Fruit fly (Drosophila melanogaster) whole organism, embryonic: ENCODE data around the gene Ppt1.

Experiments
- Aef1 ChIP-seq: fragments of 200-800 bp; sonication (Bioruptor generic); IDR thresholded peaks from 3 replicates; pipeline ENCODE4 v1.3.6; 2022; ENCODE audit warnings: missing biosample characterization, missing genetic modification characterization
- Bdp1 ChIP-seq: fragments of 200-800 bp; sonication (Bioruptor generic); optimal IDR thresholded peaks from 3 replicates; lab custom pipeline; 2016; ENCODE audit warnings: missing biosample characterization, missing genetic modification characterization
- C15 ChIP-seq: fragments of 200-800 bp; sonication (Bioruptor generic); IDR thresholded peaks from 3 replicates; pipeline ENCODE4 v1.3.6; 2022; ENCODE audit warnings: missing biosample characterization, missing genetic modification characterization
- CG1024 ChIP-seq: fragments of 200-800 bp; sonication (Bioruptor generic); IDR thresholded peaks from 2 replicates; pipeline ENCODE4 v1.3.6; 2022; ENCODE audit warnings: missing biosample characterization, missing genetic modification characterization
- CG10321 ChIP-seq: fragments of 200-800 bp; sonication (Bioruptor generic); IDR thresholded peaks from 2 replicates; pipeline ENCODE4 v1.3.6; 2022; ENCODE audit warnings: missing biosample characterization, missing genetic modification characterization
- CG10431 ChIP-seq: fragments of 200-800 bp; sonication (Bioruptor generic); optimal IDR thresholded peaks from 3 replicates; lab custom pipeline; 2018; ENCODE audit warnings: missing biosample characterization, mild to moderate bottlenecking, missing genetic modification characterization
- CG11085 ChIP-seq: fragments of 200-800 bp; sonication (Bioruptor generic); IDR thresholded peaks from 2 replicates; pipeline ENCODE4 v1.3.6; 2022; ENCODE audit warnings: missing biosample characterization, missing genetic modification characterization
- CG11093 ChIP-seq: fragments of 200-800 bp; sonication (Bioruptor generic); IDR thresholded peaks from 3 replicates; pipeline ENCODE4 v1.3.6; 2022; ENCODE audit warnings: missing biosample characterization, missing genetic modification characterization
- CG11247 ChIP-seq: fragments of 200-800 bp; sonication (Bioruptor generic); IDR thresholded peaks from 2 replicates; pipeline ENCODE4 v1.3.6; 2022; ENCODE audit warnings: missing biosample characterization, missing genetic modification characterization
- CG11456 ChIP-seq: fragments of 200-800 bp; sonication (Bioruptor generic); IDR thresholded peaks from 3 replicates; pipeline ENCODE4 v1.3.6; 2022; ENCODE audit warnings: missing biosample characterization, missing genetic modification characterization
- CG11560 ChIP-seq: fragments of 200-800 bp; sonication (Bioruptor generic); IDR thresholded peaks from 3 replicates; pipeline ENCODE4 v1.3.6; 2022; ENCODE audit warnings: missing biosample characterization, missing genetic modification characterization
- CG13123 ChIP-seq: fragments of 200-800 bp; sonication (Bioruptor generic); optimal IDR thresholded peaks from 2 replicates; lab custom pipeline; 2016; ENCODE audit warnings: missing biosample characterization, missing genetic modification characterization
- CG14710 ChIP-seq: fragments of 200-800 bp; sonication (Bioruptor generic); optimal IDR thresholded peaks from 3 replicates; lab custom pipeline; 2019; ENCODE audit warnings: missing biosample characterization, mild to moderate bottlenecking, missing genetic modification characterization, moderate library complexity
- CG14860 ChIP-seq: fragments of 200-800 bp; sonication (Bioruptor generic); IDR thresholded peaks from 3 replicates; pipeline ENCODE4 v1.3.6; 2022; ENCODE audit warnings: missing biosample characterization, missing genetic modification characterization; ENCODE audit not compliant: partially characterized antibody
- CG15479 ChIP-seq: fragments of 200-800 bp; sonication (Bioruptor generic); optimal IDR thresholded peaks from 3 replicates; lab custom pipeline; 2019; ENCODE audit warnings: missing biosample characterization, mild to moderate bottlenecking, missing genetic modification characterization, moderate library complexity
- CG15601 ChIP-seq: fragments of 200-800 bp; sonication (Bioruptor generic); optimal IDR thresholded peaks from 3 replicates; lab custom pipeline; 2019; ENCODE audit warnings: missing biosample characterization, mild to moderate bottlenecking, missing genetic modification characterization, moderate library complexity
- CG1832 ChIP-seq: fragments of 200-800 bp; sonication (Bioruptor generic); optimal IDR thresholded peaks from 2 replicates; lab custom pipeline; 2017; ENCODE audit warnings: missing biosample characterization, mild to moderate bottlenecking, missing genetic modification characterization, inconsistent platforms
- CG18764 ChIP-seq: fragments of 200-800 bp; sonication (Bioruptor generic); optimal IDR thresholded peaks from 3 replicates; lab custom pipeline; 2016; ENCODE audit warnings: missing biosample characterization, missing genetic modification characterization
- CG2202 ChIP-seq: fragments of 200-800 bp; sonication (Bioruptor generic); optimal IDR thresholded peaks from 2 replicates; lab custom pipeline; 2018; ENCODE audit warnings: missing biosample characterization, mild to moderate bottlenecking, missing genetic modification characterization
- CG32767 ChIP-seq: fragments of 200-800 bp; sonication (Bioruptor generic); IDR thresholded peaks from 2 replicates; pipeline ENCODE4 v1.3.6; 2022; ENCODE audit warnings: missing biosample characterization, missing genetic modification characterization
- CG5180 ChIP-seq: fragments of 200-800 bp; sonication (Bioruptor generic); optimal IDR thresholded peaks from 3 replicates; lab custom pipeline; 2017; ENCODE audit warnings: missing biosample characterization, missing genetic modification characterization, mild to moderate bottlenecking, moderate library complexity, missing genetic modification reagents
- CG9817 ChIP-seq: fragments of 200-800 bp; sonication (Bioruptor generic); optimal IDR thresholded peaks from 2 replicates; lab custom pipeline; 2018; ENCODE audit warnings: missing biosample characterization, mild to moderate bottlenecking, missing genetic modification characterization, moderate library complexity
- HLHmδ ChIP-seq: fragments of 200-800 bp; sonication (Bioruptor generic); optimal IDR thresholded peaks from 2 replicates; lab custom pipeline; 2018; ENCODE audit warnings: missing biosample characterization, mild to moderate bottlenecking, missing genetic modification characterization, moderate library complexity
- Lhr ChIP-seq: fragments of 200-800 bp; sonication (Bioruptor generic); optimal IDR thresholded peaks from 3 replicates; lab custom pipeline; 2017; ENCODE audit warnings: mild to moderate bottlenecking, missing biosample characterization, missing genetic modification reagents, missing genetic modification characterization
- Side ChIP-seq: fragments of 200-800 bp; sonication (Bioruptor generic); optimal IDR thresholded peaks from 2 replicates; lab custom pipeline; 2016; ENCODE audit warnings: missing biosample characterization, missing genetic modification characterization
- Sox100B ChIP-seq: fragments of 200-800 bp; sonication (Bioruptor generic); optimal IDR thresholded peaks from 3 replicates; lab custom pipeline; 2018; ENCODE audit warnings: missing biosample characterization, mild to moderate bottlenecking, missing genetic modification characterization
- Xbp1 ChIP-seq: fragments of 200-800 bp; sonication (Bioruptor generic); optimal IDR thresholded peaks from 3 replicates; lab custom pipeline; 2016; ENCODE audit warnings: missing biosample characterization, mild to moderate bottlenecking, missing genetic modification characterization
- amos ChIP-seq: fragments of 200-800 bp; sonication (Bioruptor generic); IDR thresholded peaks from 2 replicates; pipeline ENCODE4 v1.3.6; 2022; ENCODE audit warnings: missing biosample characterization, missing genetic modification characterization; ENCODE audit not compliant: partially characterized antibody
- ap ChIP-seq: fragments of 200-800 bp; sonication (Bioruptor generic); IDR thresholded peaks from 2 replicates; pipeline ENCODE4 v1.3.6; 2022; ENCODE audit warnings: missing biosample characterization, missing genetic modification characterization
- ase ChIP-seq: fragments of 200-800 bp; sonication (Bioruptor generic); IDR thresholded peaks from 3 replicates; pipeline ENCODE4 v1.3.6; 2022; ENCODE audit warnings: missing biosample characterization, missing genetic modification characterization
- cg ChIP-seq: fragments of 200-800 bp; sonication (Bioruptor generic); optimal IDR thresholded peaks from 3 replicates; lab custom pipeline; 2019; ENCODE audit warnings: missing biosample characterization, mild to moderate bottlenecking, missing genetic modification characterization, moderate library complexity
- crol ChIP-seq: fragments of 200-800 bp; sonication (Bioruptor generic); IDR thresholded peaks from 2 replicates; pipeline ENCODE4 v1.3.6; 2022; ENCODE audit warnings: missing biosample characterization, missing genetic modification characterization
- dysf ChIP-seq: fragments of 200-800 bp; sonication (Bioruptor generic); IDR thresholded peaks from 3 replicates; pipeline ENCODE4 v1.3.6; 2022; ENCODE audit warnings: missing biosample characterization, missing genetic modification characterization
- emc ChIP-seq: fragments of 200-800 bp; sonication (Bioruptor generic); optimal IDR thresholded peaks from 2 replicates; lab custom pipeline; 2016; ENCODE audit warnings: missing biosample characterization, missing genetic modification characterization
- ewg ChIP-seq: fragments of 200-800 bp; sonication (Bioruptor generic); optimal IDR thresholded peaks from 3 replicates; lab custom pipeline; 2017; ENCODE audit warnings: mild to moderate bottlenecking, missing biosample characterization, missing genetic modification reagents, missing genetic modification characterization
- fru ChIP-seq: fragments of >200 bp; optimal IDR thresholded peaks from 2 replicates; lab custom pipeline; 2017
- gce ChIP-seq: fragments of 200-800 bp; sonication (Bioruptor generic); IDR thresholded peaks from 3 replicates; pipeline ENCODE4 v1.3.6; 2022; ENCODE audit warnings: missing biosample characterization, missing genetic modification characterization
- gsb-n ChIP-seq: fragments of 200-800 bp; sonication (Bioruptor generic); optimal IDR thresholded peaks from 3 replicates; lab custom pipeline; 2018; ENCODE audit warnings: missing biosample characterization, mild to moderate bottlenecking, missing genetic modification characterization
- jigr1 ChIP-seq: fragments of 200-800 bp; sonication (Bioruptor generic); IDR thresholded peaks from 3 replicates; pipeline ENCODE4 v1.3.6; 2022; ENCODE audit warnings: missing biosample characterization, missing genetic modification characterization
- kah ChIP-seq: fragments of 200-800 bp; sonication (Bioruptor generic); optimal IDR thresholded peaks from 2 replicates; lab custom pipeline; 2018; ENCODE audit warnings: missing biosample characterization, mild to moderate bottlenecking, missing genetic modification characterization
- klu ChIP-seq: fragments of 200-800 bp; sonication (Bioruptor generic); IDR thresholded peaks from 2 replicates; pipeline ENCODE4 v1.3.6; 2022; ENCODE audit warnings: missing biosample characterization, missing genetic modification characterization
- lov ChIP-seq, 2 experiments: fragments of 200-800 bp in 1 of 2; fragments of >200 bp in 1 of 2; sonication (Bioruptor generic) in 1 of 2; IDR thresholded peaks in 1 of 2; optimal IDR thresholded peaks in 1 of 2; 2 replicates in 1 of 2; 3 replicates in 1 of 2; pipeline versions ENCODE4 v1.3.6 to Lab custom; 2017 to 2022; ENCODE audit warnings: missing biosample characterization in 1 of 2, missing genetic modification characterization in 1 of 2
- nau ChIP-seq: fragments of 200-800 bp; sonication (Bioruptor generic); optimal IDR thresholded peaks from 3 replicates; lab custom pipeline; 2017; ENCODE audit warnings: missing biosample characterization, mild to moderate bottlenecking, missing genetic modification characterization, missing genetic modification reagents
- org-1 ChIP-seq: fragments of 200-800 bp; sonication (Bioruptor generic); optimal IDR thresholded peaks from 2 replicates; lab custom pipeline; 2017; ENCODE audit warnings: missing biosample characterization, missing genetic modification characterization
- pfk ChIP-seq: fragments of 200-800 bp; sonication (Bioruptor generic); optimal IDR thresholded peaks from 2 replicates; lab custom pipeline; 2018; ENCODE audit warnings: missing biosample characterization, mild to moderate bottlenecking, missing genetic modification characterization, moderate library complexity
- psq ChIP-seq: fragments of 200-800 bp; sonication (Bioruptor generic); optimal IDR thresholded peaks from 2 replicates; lab custom pipeline; 2017; ENCODE audit warnings: missing biosample characterization, missing genetic modification characterization
- pum ChIP-seq: fragments of 200-800 bp; sonication (Bioruptor generic); optimal IDR thresholded peaks from 2 replicates; lab custom pipeline; 2016; ENCODE audit warnings: missing biosample characterization, missing genetic modification characterization
- sim ChIP-seq: fragments of 200-800 bp; sonication (Bioruptor generic); IDR thresholded peaks from 2 replicates; pipeline ENCODE4 v1.3.6; 2022; ENCODE audit warnings: missing biosample characterization, missing genetic modification characterization
- sob ChIP-seq: fragments of 200-800 bp; sonication (Bioruptor generic); IDR thresholded peaks from 2 replicates; pipeline ENCODE4 v1.3.6; 2022; ENCODE audit warnings: missing biosample characterization, missing genetic modification characterization
- sr ChIP-seq: fragments of 200-800 bp; sonication (Bioruptor generic); IDR thresholded peaks from 3 replicates; pipeline ENCODE4 v1.3.6; 2022; ENCODE audit warnings: missing biosample characterization, missing genetic modification characterization
- ssp ChIP-seq: fragments of 200-800 bp; sonication (Bioruptor generic); IDR thresholded peaks from 2 replicates; pipeline ENCODE4 v1.3.6; 2022; ENCODE audit warnings: missing biosample characterization, missing genetic modification characterization

Gene Ppt1

dm6 chrX:8690003-8690402 lies at the start of gene Ppt1, which contains the start of gene Ogg1 (continued):
- TF ChIP-seq emc (no peak), Bdp1 (GFP tag; lab: Kevin White, UChicago) (no peak), sr (GFP tag; lab: Robert Waterston, UW) (no peak), gsb-n (tag; lab: Kevin White, UChicago) (no peak), CG1832 (GFP tag; lab: Kevin White, UChicago) (no peak), dysf (no peak; the same call in 1 of the 3 replicates), CG15601 (tag; lab: Kevin White, UChicago) (peak; percentile 30), C15 (GFP tag; lab: Robert Waterston, UW) (no peak), sob (GFP tag; lab: Robert Waterston, UW) (peak; percentile 42), pfk (GFP tag; lab: Kevin White, UChicago) (no peak), Aef1 (GFP tag; lab: Robert Waterston, UW) (0 out of 3 replicates have a peak, but pooled peaks have one; percentile 10), ap (GFP tag; lab: Robert Waterston, UW) (no peak), kah (GFP tag; lab: Kevin White, UChicago) (no peak), gce (GFP tag; lab: Robert Waterston, UW) (no peak), HLHmδ (GFP tag; lab: Kevin White, UChicago) (no peak), org-1 (GFP tag; lab: Kevin White, UChicago) (no peak), CG11247 (GFP tag; lab: Robert Waterston, UW) (peak; percentile 37; the same call in 1 of the 2 replicates), CG9817 (tag; lab: Kevin White, UChicago) (peak; percentile 51), pum (GFP tag; lab: Kevin White, UChicago) (peak; percentile 60), CG11456 (GFP tag; lab: Robert Waterston, UW) (no peak), CG10321 (no peak), CG15479 (peak; percentile 54), crol (no peak), ase (GFP tag; lab: Robert Waterston, UW) (no peak; the same call in 2 of the 3 replicates), Xbp1 (GFP tag; lab: Kevin White, UChicago) (peak; percentile 62), amos (GFP tag; lab: Robert Waterston, UW) (peak; percentile 44; the same call in 1 of the 2 replicates), CG11093 (GFP tag; lab: Robert Waterston, UW) (no peak), fru (lab: Kevin White, UChicago) (no peak), CG5180 (GFP tag; lab: Kevin White, UChicago) (no peak), cg (GFP tag; lab: Kevin White, UChicago) (no peak), CG11085 (no peak), lov (optimal IDR thresholded peaks at IDR 0.05; lab: Kevin White, UChicago) (no peak), lov (GFP tag; IDR thresholded peaks at IDR 0.05; lab: Robert Waterston, UW) (no peak), Lhr (GFP tag; lab: Kevin White, UChicago) (no peak), Side (GFP tag; lab: Kevin White, UChicago) (peak; percentile 67), CG13123 (GFP tag; lab: Kevin White, UChicago) (peak; percentile 43), ewg (GFP tag; lab: Kevin White, UChicago) (no peak), CG10431 (GFP tag; lab: Kevin White, UChicago) (no peak), sim (GFP tag; lab: Robert Waterston, UW) (no peak), CG1024 (no peak), Sox100B (GFP tag; lab: Kevin White, UChicago) (peak; percentile 26), CG14860 (GFP tag; lab: Robert Waterston, UW) (0 out of 3 replicates have a peak, but pooled peaks have one; percentile 8), CG14710 (tag; lab: Kevin White, UChicago) (peak; percentile 67), CG32767 (GFP tag; lab: Robert Waterston, UW) (no peak), nau (no peak), klu (GFP tag; lab: Robert Waterston, UW) (0 out of 2 replicates have a peak, but pooled peaks have one; percentile 9), CG2202 (tag; lab: Kevin White, UChicago) (peak; percentile 19), ssp (GFP tag; lab: Robert Waterston, UW) (no peak), CG18764 (GFP tag; lab: Kevin White, UChicago) (peak; percentile 36), jigr1 (GFP tag; lab: Robert Waterston, UW) (no peak), psq (no peak), CG11560 (tag; lab: Robert Waterston, UW) (no peak)
